Fruit fly (Drosophila melanogaster) whole organism, prepupa: Measurements from ENCODE around the gene mGluR.

Experiments
- CG6854 ChIP-seq: fragments of 200-800 bp; sonication (Bioruptor generic); optimal IDR thresholded peaks from 2 replicates; lab custom pipeline; 2017; ENCODE audit warnings: missing biosample characterization, mild to moderate bottlenecking, missing genetic modification characterization
- Ets96B ChIP-seq: fragments of 200-800 bp; optimal IDR thresholded peaks from 2 replicates; lab custom pipeline; 2019; ENCODE audit warnings: missing biosample characterization, mild to moderate bottlenecking, missing genetic modification characterization, moderate library complexity
- achi ChIP-seq: fragments of 200-800 bp; sonication (Bioruptor generic); optimal IDR thresholded peaks from 3 replicates; lab custom pipeline; 2016; ENCODE audit warnings: missing biosample characterization, missing genetic modification characterization
- esn ChIP-seq: fragments of 200-800 bp; sonication (Bioruptor generic); optimal IDR thresholded peaks from 2 replicates; lab custom pipeline; 2016; ENCODE audit warnings: missing biosample characterization, mild to moderate bottlenecking, missing genetic modification characterization, moderate library complexity
- fkh ChIP-seq: fragments of 200-800 bp; sonication (Bioruptor generic); optimal IDR thresholded peaks from 3 replicates; lab custom pipeline; 2017; ENCODE audit warnings: missing biosample characterization, mild to moderate bottlenecking, missing genetic modification characterization, moderate library complexity

- TF ChIP-seq achi: no peak
- no peak for TF ChIP-seq Ets96B (tag; lab: Kevin White, UChicago)
- TF ChIP-seq esn (GFP tag; lab: Kevin White, UChicago): no peak
- no peak for TF ChIP-seq fkh
- no peak for TF ChIP-seq CG6854 (GFP tag; lab: Kevin White, UChicago)
Measured at dm6 chr4:896134-896533, 40.5 kb upstream of the mGluR start.
